Worm (Caenorhabditis elegans): Measurements from ENCODE around the gene tatn-1.

ce11 chrX:14806936-14807335, 16.1 kb downstream of the tatn-1 start, which contains the start of gene F42D1.4:
- no peak for TF ChIP-seq nhr-20 (tag; optimal IDR thresholded peaks at IDR 0.05)
- no peak for TF ChIP-seq ama-1 (optimal IDR thresholded peaks at IDR 0.05)
- no peak for TF ChIP-seq lin-15B (tag; optimal IDR thresholded peaks at IDR 0.05)
- no peak for TF ChIP-seq snpc-4 (tag; optimal IDR thresholded peaks at IDR 0.05)
- no peak for TF ChIP-seq nhr-237 (tag; optimal IDR thresholded peaks at IDR 0.05)
- TF ChIP-seq lin-35 (GFP tag; optimal IDR thresholded peaks at IDR 0.05): no peak
- no peak for TF ChIP-seq zag-1 (tag; optimal IDR thresholded peaks at IDR 0.05)
- no peak for TF ChIP-seq lir-3 (tag; optimal IDR thresholded peaks at IDR 0.05; ENCODE audit: poor library complexity)
- TF ChIP-seq blmp-1 (tag; optimal IDR thresholded peaks at IDR 0.05): no peak
- TF ChIP-seq irx-1 (tag; optimal IDR thresholded peaks at IDR 0.05): no peak
- no peak for TF ChIP-seq fos-1 (tag; optimal IDR thresholded peaks at IDR 0.05)

Data from whole organism, L1 larva.